Fruit fly (Drosophila melanogaster): ENCODE results near the gene CG46459.
A peak's percentile ranks its signal among the peaks of the same experiment; 100 is the strongest.

- no peak for TF ChIP-seq fd59A (GFP tag; optimal IDR thresholded peaks at IDR 0.05)
- no peak for TF ChIP-seq dac (GFP tag; optimal IDR thresholded peaks at IDR 0.05)
- TF ChIP-seq OdsH (GFP tag; optimal IDR thresholded peaks at IDR 0.05) = no peak
- peak; percentile 7 for TF ChIP-seq acj6 (GFP tag; optimal IDR thresholded peaks at IDR 0.05)
- TF ChIP-seq Hr4 (GFP tag; optimal IDR thresholded peaks at IDR 0.05) = no peak
- TF ChIP-seq cyc (GFP tag; optimal IDR thresholded peaks at IDR 0.05) = peak; percentile 16
- no peak for TF ChIP-seq CG16779 (tag; optimal IDR thresholded peaks at IDR 0.05)
- peak; percentile 21 for TF ChIP-seq vri (GFP tag; optimal IDR thresholded peaks at IDR 0.05)
- TF ChIP-seq fd85E (GFP tag; optimal IDR thresholded peaks at IDR 0.05) = no peak
- no peak for TF ChIP-seq CG11762 (GFP tag; optimal IDR thresholded peaks at IDR 0.05; ENCODE audit: insufficient read depth)
- TF ChIP-seq CG4318 (GFP tag; optimal IDR thresholded peaks at IDR 0.05) = no peak
These were observed 22.9 kb upstream of the CG46459 start for dm6 chr3R:10673571-10673970.

All from whole organism, prepupa.